Worm (Caenorhabditis elegans) whole organism, late embryonic: Measurements from ENCODE around the gene srh-21.

ENCODE experiments used
- nhr-11 ChIP-seq: fragments of 150-350 bp; optimal IDR thresholded peaks from 2 replicates; lab custom pipeline; 2014; ENCODE audit warnings: missing biosample characterization, missing genetic modification characterization
- odd-2 ChIP-seq: sonication (generic microtip); optimal IDR thresholded peaks from 2 replicates; lab custom pipeline; 2017; ENCODE audit warnings: antibody characterized with exemption, mild to moderate bottlenecking, missing genetic modification characterization, missing compliant biosample characterization

ce11 chrV:4881377-4881776 lies 45.1 kb upstream of the srh-21 start, which contains the start of gene str-32:
- no peak for TF ChIP-seq odd-2 (tag; lab: Kevin White, UChicago)
- no peak for TF ChIP-seq nhr-11
